Fruit fly (Drosophila melanogaster): Measurements from ENCODE around the gene CG14710.

Gene CG14710

dm6 chr3R:11646826-11647225, 26.9 kb downstream of the CG14710 start:
- no peak for TF ChIP-seq CG8319 (GFP tag; optimal IDR thresholded peaks at IDR 0.05)
- TF ChIP-seq Sox102F (GFP tag; optimal IDR thresholded peaks at IDR 0.05): peak; percentile 25
- no peak for TF ChIP-seq Hr4 (GFP tag; optimal IDR thresholded peaks at IDR 0.05)
- TF ChIP-seq dac (GFP tag; optimal IDR thresholded peaks at IDR 0.05): no peak
- no peak for TF ChIP-seq salr (GFP tag; optimal IDR thresholded peaks at IDR 0.05)
- no peak for TF ChIP-seq CG6792 (GFP tag; optimal IDR thresholded peaks at IDR 0.05)
- TF ChIP-seq CG6854 (GFP tag; optimal IDR thresholded peaks at IDR 0.05): peak; percentile 78
- peak; percentile 65 for TF ChIP-seq svp (GFP tag)
- TF ChIP-seq CG15336 (GFP tag; IDR thresholded peaks at IDR 0.05): peak; percentile 74; the same call in 1 of the 2 replicates
- TF ChIP-seq esn (GFP tag; optimal IDR thresholded peaks at IDR 0.05): peak; percentile 12
- peak; percentile 47 for TF ChIP-seq CG3032 (tag; optimal IDR thresholded peaks at IDR 0.05)
- no peak for TF ChIP-seq pdm3 (GFP tag; optimal IDR thresholded peaks at IDR 0.05)
- TF ChIP-seq CG31627 (GFP tag; optimal IDR thresholded peaks at IDR 0.05): no peak
- TF ChIP-seq Eip93F (GFP tag; optimal IDR thresholded peaks at IDR 0.05): no peak
- no peak for TF ChIP-seq acj6 (GFP tag; optimal IDR thresholded peaks at IDR 0.05)
- TF ChIP-seq fd59A (GFP tag; optimal IDR thresholded peaks at IDR 0.05): no peak
- no peak for TF ChIP-seq CG32006 (GFP tag; optimal IDR thresholded peaks at IDR 0.05)
- TF ChIP-seq CG1621 (tag; optimal IDR thresholded peaks at IDR 0.05): peak; percentile 71
- peak; percentile 78 for TF ChIP-seq spab (GFP tag; optimal IDR thresholded peaks at IDR 0.05)
- no peak for TF ChIP-seq OdsH (GFP tag; optimal IDR thresholded peaks at IDR 0.05)
- TF ChIP-seq Sox14 (GFP tag; optimal IDR thresholded peaks at IDR 0.05): peak; percentile 9
- no peak for TF ChIP-seq Hr38 (GFP tag; optimal IDR thresholded peaks at IDR 0.05)
- peak; percentile 85 for TF ChIP-seq CG6163 (GFP tag; IDR thresholded peaks at IDR 0.05)
- TF ChIP-seq Eip75B (GFP tag; optimal IDR thresholded peaks at IDR 0.05): peak; percentile 49
- peak; percentile 94 to 97 for TF ChIP-seq ss (GFP tag; optimal IDR thresholded peaks at IDR 0.05)
- TF ChIP-seq fd85E (GFP tag; optimal IDR thresholded peaks at IDR 0.05): peak; percentile 22
- TF ChIP-seq Sox15 (GFP tag; optimal IDR thresholded peaks at IDR 0.05): no peak
- peak; percentile 92 for TF ChIP-seq CG9139 (GFP tag; optimal IDR thresholded peaks at IDR 0.05)
- no peak for TF ChIP-seq CG10631 (GFP tag; optimal IDR thresholded peaks at IDR 0.05)
- peak; percentile 6 for TF ChIP-seq CG8632 (GFP tag; optimal IDR thresholded peaks at IDR 0.05)
- TF ChIP-seq achi (GFP tag; optimal IDR thresholded peaks at IDR 0.05): peak; percentile 18
- TF ChIP-seq CG10669 (GFP tag; optimal IDR thresholded peaks at IDR 0.05): peak; percentile 71
- TF ChIP-seq fkh (GFP tag; optimal IDR thresholded peaks at IDR 0.05): no peak
- no peak for TF ChIP-seq Hr39 (GFP tag; optimal IDR thresholded peaks at IDR 0.05)
- peak; percentile 42 for TF ChIP-seq Ets96B (tag; optimal IDR thresholded peaks at IDR 0.05)
- TF ChIP-seq CG4318 (GFP tag; optimal IDR thresholded peaks at IDR 0.05): no peak
- TF ChIP-seq CG34406 (GFP tag; optimal IDR thresholded peaks at IDR 0.05): no peak
- TF ChIP-seq net (GFP tag; optimal IDR thresholded peaks at IDR 0.05): peak; percentile 62
- peak; percentile 82 for TF ChIP-seq CG16779 (tag; optimal IDR thresholded peaks at IDR 0.05)
- peak; percentile 80 for TF ChIP-seq CG6276 (GFP tag; optimal IDR thresholded peaks at IDR 0.05)
- TF ChIP-seq CG6808 (GFP tag; optimal IDR thresholded peaks at IDR 0.05): peak; percentile 92
- peak; percentile 20 for TF ChIP-seq Blimp-1 (GFP tag; optimal IDR thresholded peaks at IDR 0.05)
- no peak for TF ChIP-seq Ets21C (GFP tag; optimal IDR thresholded peaks at IDR 0.05)
- TF ChIP-seq vri (GFP tag; optimal IDR thresholded peaks at IDR 0.05): peak; percentile 58
- TF ChIP-seq CG7368 (GFP tag; optimal IDR thresholded peaks at IDR 0.05): peak; percentile 39
- no peak for TF ChIP-seq Smox (GFP tag; optimal IDR thresholded peaks at IDR 0.05)
- TF ChIP-seq eg (GFP tag; IDR thresholded peaks at IDR 0.05): peak; percentile 87
- no peak for TF ChIP-seq lz (GFP tag; optimal IDR thresholded peaks at IDR 0.05)
- TF ChIP-seq dsx (GFP tag; optimal IDR thresholded peaks at IDR 0.05; ENCODE audit: poor library complexity, severe bottlenecking): peak; percentile 52
- no peak for TF ChIP-seq Met (GFP tag; optimal IDR thresholded peaks at IDR 0.05)
- no peak for TF ChIP-seq cyc (GFP tag; optimal IDR thresholded peaks at IDR 0.05)
- peak; percentile 55 for TF ChIP-seq Lpt (GFP tag; optimal IDR thresholded peaks at IDR 0.05)

All from whole organism, prepupa.